Fruit fly (Drosophila melanogaster) whole organism, embryonic: ENCODE data around the gene Bet3.
A peak's percentile ranks its signal among the peaks of the same experiment; 100 is the strongest.

Experiments used
- BtbVII ChIP-seq: fragments of 200-800 bp; sonication (Bioruptor generic); optimal IDR thresholded peaks from 3 replicates; lab custom pipeline; 2017; ENCODE audit warnings: missing biosample characterization, mild to moderate bottlenecking, missing genetic modification characterization
- C15 ChIP-seq: fragments of 200-800 bp; sonication (Bioruptor generic); IDR thresholded peaks from 3 replicates; pipeline ENCODE4 v1.3.6; 2022; ENCODE audit warnings: missing biosample characterization, missing genetic modification characterization
- CG10274 ChIP-seq: fragments of 200-800 bp; sonication (Bioruptor generic); optimal IDR thresholded peaks from 3 replicates; lab custom pipeline; 2017; ENCODE audit warnings: missing biosample characterization, mild to moderate bottlenecking, missing genetic modification characterization
- CG11504 ChIP-seq: fragments of 200-800 bp; sonication (Bioruptor generic); optimal IDR thresholded peaks from 3 replicates; lab custom pipeline; 2019; ENCODE audit warnings: missing biosample characterization, mild to moderate bottlenecking, missing genetic modification characterization, moderate library complexity
- CG12155 ChIP-seq: fragments of 200-800 bp; sonication (Bioruptor generic); optimal IDR thresholded peaks from 3 replicates; lab custom pipeline; 2016; ENCODE audit warnings: missing biosample characterization, missing genetic modification characterization
- CG12219 ChIP-seq: fragments of 200-800 bp; sonication (Bioruptor generic); optimal IDR thresholded peaks from 3 replicates; lab custom pipeline; 2018; ENCODE audit warnings: missing biosample characterization, mild to moderate bottlenecking, missing genetic modification characterization
- CG12942 ChIP-seq: fragments of 200-800 bp; sonication (Bioruptor generic); optimal IDR thresholded peaks from 3 replicates; lab custom pipeline; 2016; ENCODE audit warnings: missing biosample characterization, missing genetic modification characterization
- CG13296 ChIP-seq: fragments of 200-800 bp; sonication (Bioruptor generic); optimal IDR thresholded peaks from 3 replicates; lab custom pipeline; 2018; ENCODE audit warnings: missing biosample characterization, mild to moderate bottlenecking, missing genetic modification characterization
- CG13894 ChIP-seq: fragments of 200-800 bp; sonication (Bioruptor generic); optimal IDR thresholded peaks from 3 replicates; lab custom pipeline; 2018; ENCODE audit warnings: missing biosample characterization, mild to moderate bottlenecking, missing genetic modification characterization, moderate library complexity
- CG14050 ChIP-seq: fragments of 200-800 bp; sonication (Bioruptor generic); IDR thresholded peaks from 3 replicates; pipeline ENCODE4 v1.3.6; 2022; ENCODE audit warnings: missing biosample characterization, missing genetic modification characterization
- CG14441 ChIP-seq: fragments of 200-800 bp; sonication (Bioruptor generic); IDR thresholded peaks from 2 replicates; pipeline ENCODE4 v1.3.6; 2022; ENCODE audit warnings: missing biosample characterization, missing genetic modification characterization
- CG14667 ChIP-seq: fragments of 200-800 bp; sonication (Bioruptor generic); IDR thresholded peaks from 2 replicates; pipeline ENCODE4 v1.3.6; 2022; ENCODE audit warnings: missing biosample characterization, missing genetic modification characterization
- CG2120 ChIP-seq: fragments of 200-800 bp; sonication (Bioruptor generic); optimal IDR thresholded peaks from 3 replicates; lab custom pipeline; 2016; ENCODE audit warnings: missing biosample characterization, missing genetic modification characterization
- CG2199 ChIP-seq: fragments of 200-800 bp; sonication (Bioruptor generic); IDR thresholded peaks from 3 replicates; pipeline ENCODE4 v1.3.6; 2022; ENCODE audit warnings: missing biosample characterization, missing genetic modification characterization
- CG2712 ChIP-seq: fragments of 200-800 bp; optimal IDR thresholded peaks from 3 replicates; lab custom pipeline; 2019; ENCODE audit warnings: missing biosample characterization, mild to moderate bottlenecking, missing genetic modification characterization, moderate library complexity
- CG31388 ChIP-seq: fragments of 200-800 bp; sonication (Bioruptor generic); optimal IDR thresholded peaks from 2 replicates; lab custom pipeline; 2016; ENCODE audit warnings: missing biosample characterization, missing genetic modification characterization
- CG33213 ChIP-seq: fragments of 200-800 bp; sonication (Bioruptor generic); optimal IDR thresholded peaks from 3 replicates; lab custom pipeline; 2016; ENCODE audit warnings: missing biosample characterization, missing genetic modification characterization
- CG3847 ChIP-seq: fragments of 200-800 bp; sonication (Bioruptor generic); IDR thresholded peaks from 2 replicates; pipeline ENCODE4 v1.3.6; 2022; ENCODE audit warnings: missing biosample characterization, missing genetic modification characterization
- CG7745 ChIP-seq: fragments of 200-800 bp; sonication (Bioruptor generic); optimal IDR thresholded peaks from 2 replicates; lab custom pipeline; 2018; ENCODE audit warnings: missing biosample characterization, mild to moderate bottlenecking, missing genetic modification characterization, moderate library complexity
- CG8281 ChIP-seq: fragments of 200-800 bp; sonication (Bioruptor generic); optimal IDR thresholded peaks from 2 replicates; lab custom pipeline; 2018; ENCODE audit warnings: missing biosample characterization, mild to moderate bottlenecking, missing genetic modification characterization, moderate library complexity
- CG8388 ChIP-seq: fragments of 200-800 bp; sonication (Bioruptor generic); optimal IDR thresholded peaks from 2 replicates; lab custom pipeline; 2019; ENCODE audit warnings: missing biosample characterization, mild to moderate bottlenecking, missing genetic modification characterization, moderate library complexity
- CG9817 ChIP-seq: fragments of 200-800 bp; sonication (Bioruptor generic); optimal IDR thresholded peaks from 2 replicates; lab custom pipeline; 2018; ENCODE audit warnings: missing biosample characterization, mild to moderate bottlenecking, missing genetic modification characterization, moderate library complexity
- CHES-1-like ChIP-seq: fragments of 200-800 bp; sonication (Bioruptor generic); optimal IDR thresholded peaks from 2 replicates; lab custom pipeline; 2016; ENCODE audit warnings: missing biosample characterization, missing genetic modification characterization
- Dfd ChIP-seq, 2 experiments: fragments of >200 bp; optimal IDR thresholded peaks; 2 replicates each; lab custom pipeline; 2017; ENCODE audit warnings: missing biosample characterization in 2 of 2, missing genetic modification characterization in 2 of 2
- E2f2 ChIP-seq: fragments of 200-800 bp; sonication (Bioruptor generic); IDR thresholded peaks from 2 replicates; pipeline ENCODE4 v1.3.6; 2022; ENCODE audit warnings: missing biosample characterization, missing genetic modification characterization
- Gsc ChIP-seq: fragments of 200-800 bp; sonication (Bioruptor generic); IDR thresholded peaks from 2 replicates; pipeline ENCODE4 v1.3.6; 2022; ENCODE audit warnings: missing biosample characterization, missing genetic modification characterization
- HLH54F ChIP-seq: fragments of 200-800 bp; sonication (Bioruptor generic); optimal IDR thresholded peaks from 3 replicates; lab custom pipeline; 2016; ENCODE audit warnings: missing biosample characterization, missing genetic modification characterization
- Hmx ChIP-seq: fragments of 200-800 bp; sonication (Bioruptor generic); optimal IDR thresholded peaks from 2 replicates; lab custom pipeline; 2016; ENCODE audit warnings: missing biosample characterization, missing genetic modification characterization
- NK7.1 ChIP-seq: fragments of 200-800 bp; sonication (Bioruptor generic); optimal IDR thresholded peaks from 3 replicates; lab custom pipeline; 2016; ENCODE audit warnings: missing biosample characterization, missing genetic modification characterization
- Oaz ChIP-seq: fragments of 200-800 bp; sonication (Bioruptor generic); IDR thresholded peaks from 2 replicates; pipeline ENCODE4 v1.3.6; 2022; ENCODE audit warnings: missing biosample characterization, missing genetic modification characterization
- Ravus ChIP-seq: fragments of 200-800 bp; sonication (Bioruptor generic); IDR thresholded peaks from 2 replicates; pipeline ENCODE4 v1.3.6; 2022; ENCODE audit warnings: missing biosample characterization, missing genetic modification characterization
- Stat92E ChIP-seq, 3 experiments: fragments of >200 bp in 2 of 3; fragments of 200-800 bp in 1 of 3; sonication (Bioruptor generic) in 1 of 3; optimal IDR thresholded peaks; 2 replicates each; lab custom pipeline; 2017 to 2019; ENCODE audit warnings: missing biosample characterization in 3 of 3, missing genetic modification characterization in 3 of 3, mild to moderate bottlenecking in 1 of 3, moderate library complexity in 1 of 3
- bigmax ChIP-seq: fragments of 200-800 bp; sonication (Bioruptor generic); optimal IDR thresholded peaks from 2 replicates; lab custom pipeline; 2018; ENCODE audit warnings: missing biosample characterization, mild to moderate bottlenecking, missing genetic modification characterization
- cato ChIP-seq: fragments of 200-800 bp; sonication (Bioruptor generic); optimal IDR thresholded peaks from 2 replicates; lab custom pipeline; 2016; ENCODE audit warnings: missing biosample characterization, missing genetic modification characterization, borderline replicate concordance
- cg ChIP-seq: fragments of 200-800 bp; sonication (Bioruptor generic); optimal IDR thresholded peaks from 3 replicates; lab custom pipeline; 2019; ENCODE audit warnings: missing biosample characterization, mild to moderate bottlenecking, missing genetic modification characterization, moderate library complexity
- croc ChIP-seq: fragments of 200-800 bp; sonication (Bioruptor generic); conservative IDR thresholded peaks from 3 replicates; pipeline ENCODE4 v1.3.6; 2022; ENCODE audit warnings: missing biosample characterization, missing genetic modification characterization
- dmrt11E ChIP-seq: fragments of 200-800 bp; sonication (Bioruptor generic); optimal IDR thresholded peaks from 3 replicates; lab custom pipeline; 2018; ENCODE audit warnings: missing biosample characterization, mild to moderate bottlenecking, missing genetic modification characterization, moderate library complexity
- emc ChIP-seq: fragments of 200-800 bp; sonication (Bioruptor generic); optimal IDR thresholded peaks from 2 replicates; lab custom pipeline; 2016; ENCODE audit warnings: missing biosample characterization, missing genetic modification characterization
- grn ChIP-seq: fragments of 200-800 bp; sonication (Bioruptor generic); optimal IDR thresholded peaks from 3 replicates; lab custom pipeline; 2017; ENCODE audit warnings: missing biosample characterization, missing genetic modification characterization
- lilli ChIP-seq: fragments of 200-800 bp; sonication (Bioruptor generic); optimal IDR thresholded peaks from 3 replicates; lab custom pipeline; 2016; ENCODE audit warnings: missing biosample characterization, missing genetic modification characterization
- mirr ChIP-seq: fragments of 200-800 bp; sonication (Bioruptor generic); optimal IDR thresholded peaks from 3 replicates; lab custom pipeline; 2018; ENCODE audit warnings: missing biosample characterization, mild to moderate bottlenecking, missing genetic modification characterization
- nerfin-2 ChIP-seq: fragments of 200-800 bp; sonication (Bioruptor generic); IDR thresholded peaks from 2 replicates; pipeline ENCODE4 v1.3.6; 2022; ENCODE audit warnings: missing biosample characterization, missing genetic modification characterization; ENCODE audit not compliant: partially characterized antibody
- org-1 ChIP-seq: fragments of 200-800 bp; sonication (Bioruptor generic); optimal IDR thresholded peaks from 2 replicates; lab custom pipeline; 2017; ENCODE audit warnings: missing biosample characterization, missing genetic modification characterization
- pb ChIP-seq: fragments of 200-800 bp; sonication (Bioruptor generic); optimal IDR thresholded peaks from 3 replicates; lab custom pipeline; 2016; ENCODE audit warnings: missing biosample characterization, missing genetic modification characterization
- pfk ChIP-seq: fragments of 200-800 bp; sonication (Bioruptor generic); optimal IDR thresholded peaks from 2 replicates; lab custom pipeline; 2018; ENCODE audit warnings: missing biosample characterization, mild to moderate bottlenecking, missing genetic modification characterization, moderate library complexity
- row ChIP-seq: fragments of 200-800 bp; sonication (Bioruptor generic); IDR thresholded peaks from 3 replicates; pipeline ENCODE4 v1.3.6; 2022; ENCODE audit warnings: missing biosample characterization, missing genetic modification characterization
- scrt ChIP-seq: fragments of 200-800 bp; sonication (Bioruptor generic); optimal IDR thresholded peaks from 2 replicates; lab custom pipeline; 2018; ENCODE audit warnings: missing biosample characterization, mild to moderate bottlenecking, missing genetic modification characterization, moderate library complexity
- so ChIP-seq: fragments of 200-800 bp; sonication (Bioruptor generic); IDR thresholded peaks from 3 replicates; pipeline ENCODE4 v1.3.6; 2022; ENCODE audit warnings: missing biosample characterization, missing genetic modification characterization
- sr ChIP-seq: fragments of 200-800 bp; sonication (Bioruptor generic); IDR thresholded peaks from 3 replicates; pipeline ENCODE4 v1.3.6; 2022; ENCODE audit warnings: missing biosample characterization, missing genetic modification characterization
- tin ChIP-seq: fragments of 200-800 bp; sonication (Bioruptor generic); optimal IDR thresholded peaks from 3 replicates; lab custom pipeline; 2016; ENCODE audit warnings: missing biosample characterization, missing genetic modification characterization
- trh ChIP-seq: fragments of 200-800 bp; sonication (Bioruptor generic); optimal IDR thresholded peaks from 2 replicates; lab custom pipeline; 2016; ENCODE audit warnings: missing biosample characterization, missing genetic modification characterization
- zen ChIP-seq: fragments of 200-800 bp; sonication (Bioruptor generic); optimal IDR thresholded peaks from 3 replicates; lab custom pipeline; 2018; ENCODE audit warnings: missing biosample characterization, mild to moderate bottlenecking, missing genetic modification characterization, moderate library complexity

Gene Bet3

DNA sequence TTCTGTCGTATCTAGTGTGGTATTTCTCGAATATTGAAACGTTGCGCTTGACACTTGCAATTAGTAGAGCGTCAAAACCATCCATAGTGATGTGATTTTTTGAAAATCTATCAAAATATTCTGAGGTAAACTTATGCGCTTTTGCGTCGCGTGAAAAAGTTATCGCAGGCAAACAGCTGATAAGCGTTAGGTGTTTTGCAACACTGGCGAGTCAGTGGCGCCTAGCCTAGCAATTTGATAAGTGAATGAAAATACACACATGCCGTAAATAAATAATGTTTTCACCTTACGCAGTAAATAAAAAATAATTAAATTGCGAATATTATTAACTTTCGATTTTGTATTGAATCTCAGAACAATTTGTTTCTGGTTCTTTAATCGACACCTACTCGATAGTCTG, 6.8 kb downstream of the Bet3 start, which contains the start of gene CG42526 (continued):
- TF ChIP-seq Gsc (GFP tag; lab: Robert Waterston, UW), result no peak
- no peak for TF ChIP-seq croc
- peak; percentile 80 for TF ChIP-seq CG2120 (GFP tag; lab: Kevin White, UChicago)
- TF ChIP-seq C15 (GFP tag; lab: Robert Waterston, UW), result no peak
- TF ChIP-seq CG2199 (GFP tag; lab: Robert Waterston, UW), result 0 out of 3 replicates have a peak, but pooled peaks have one; percentile 5
- TF ChIP-seq CG2712, result peak; percentile 23
- peak; percentile 84 for TF ChIP-seq E2f2 (GFP tag; lab: Robert Waterston, UW)
- TF ChIP-seq CG12942, result peak; percentile 27
- no peak for TF ChIP-seq grn
- TF ChIP-seq zen (tag; lab: Kevin White, UChicago), result no peak
- TF ChIP-seq CG11504 (tag; lab: Kevin White, UChicago), result no peak
- TF ChIP-seq nerfin-2 (GFP tag; lab: Robert Waterston, UW), result no peak
- TF ChIP-seq cg, result no peak
- TF ChIP-seq lilli (GFP tag; lab: Kevin White, UChicago), result peak; percentile 82
- peak; percentile 12 for TF ChIP-seq CG33213
- no peak for TF ChIP-seq CHES-1-like (GFP tag; lab: Kevin White, UChicago)
- no peak for TF ChIP-seq dmrt11E (tag; lab: Kevin White, UChicago)
- TF ChIP-seq CG8281 (tag; lab: Kevin White, UChicago), result no peak
- no peak for TF ChIP-seq sr (GFP tag; lab: Robert Waterston, UW)
- no peak for TF ChIP-seq scrt (GFP tag; lab: Kevin White, UChicago)
- peak; percentile 75 for TF ChIP-seq row (GFP tag; lab: Robert Waterston, UW)
- no peak for TF ChIP-seq cato
- no peak for TF ChIP-seq CG14050
- TF ChIP-seq CG13894, result peak; percentile 4
- TF ChIP-seq Dfd (GFP tag; optimal IDR thresholded peaks at IDR 0.05; lab: Kevin White, UChicago), result no peak
- peak; percentile 52 for TF ChIP-seq HLH54F
- no peak for TF ChIP-seq trh (GFP tag; lab: Kevin White, UChicago)
- no peak for TF ChIP-seq BtbVII (GFP tag; lab: Kevin White, UChicago)
- TF ChIP-seq Stat92E (GFP tag; optimal IDR thresholded peaks at IDR 0.05; lab: Kevin White, UChicago), result no peak
- no peak for TF ChIP-seq pfk (GFP tag; lab: Kevin White, UChicago)
- TF ChIP-seq Oaz (GFP tag; lab: Robert Waterston, UW), result no peak
- 0 out of 3 replicates have a peak, but pooled peaks have one; percentile 22 for TF ChIP-seq so (GFP tag; lab: Robert Waterston, UW)
- TF ChIP-seq CG10274 (GFP tag; lab: Kevin White, UChicago), result no peak
- TF ChIP-seq CG3847, result peak; percentile 14; the same call in 1 of the 2 replicates
- TF ChIP-seq emc (GFP tag; lab: Kevin White, UChicago), result no peak
- TF ChIP-seq org-1, result no peak
- no peak for TF ChIP-seq mirr
- peak; percentile 1 for TF ChIP-seq CG8388 (GFP tag; lab: Kevin White, UChicago)
- peak; percentile 35 for TF ChIP-seq Hmx (GFP tag; lab: Kevin White, UChicago)
- peak; percentile 58 for TF ChIP-seq CG12155 (GFP tag; lab: Kevin White, UChicago)
- TF ChIP-seq CG31388, result no peak
- no peak for TF ChIP-seq NK7.1 (GFP tag; lab: Kevin White, UChicago)
- TF ChIP-seq CG7745 (tag; lab: Kevin White, UChicago), result no peak
- TF ChIP-seq CG14667 (GFP tag; lab: Robert Waterston, UW), result no peak
- no peak for TF ChIP-seq CG13296 (GFP tag; lab: Kevin White, UChicago)
- peak; percentile 41 for TF ChIP-seq bigmax (GFP tag; lab: Kevin White, UChicago)
- peak; percentile 7 for TF ChIP-seq tin
- no peak for TF ChIP-seq Ravus (GFP tag; lab: Robert Waterston, UW)
- no peak for TF ChIP-seq CG12219 (GFP tag; lab: Kevin White, UChicago)
- TF ChIP-seq pb, result peak; percentile 5
- TF ChIP-seq CG14441 (GFP tag; lab: Robert Waterston, UW), result no peak
- TF ChIP-seq CG9817 (tag; lab: Kevin White, UChicago), result peak; percentile 24
